Worm (Caenorhabditis elegans): ENCODE results near the gene hsp-12.2.

hsp-12.2 gene

DNA sequence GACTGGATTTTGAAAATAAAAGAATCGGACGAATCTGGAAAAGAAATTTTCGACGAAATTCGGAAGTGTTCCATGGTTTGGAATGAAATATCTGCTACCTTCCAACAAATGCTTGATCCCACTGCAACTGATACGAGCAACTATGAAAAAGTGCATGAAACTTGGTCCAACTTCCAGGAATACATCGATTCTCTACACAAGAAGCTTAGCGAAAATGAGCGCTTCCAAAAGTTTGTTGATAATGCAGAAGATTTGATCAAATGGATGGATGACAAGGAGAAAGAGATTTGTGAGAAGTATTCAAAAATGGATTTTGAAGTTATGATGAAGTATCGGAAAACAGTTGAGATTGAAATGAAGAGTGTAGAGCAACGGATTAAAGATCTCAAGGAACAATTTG, 44.7 kb downstream of the hsp-12.2 start:
- TF ChIP-seq snpc-4 (tag; optimal IDR thresholded peaks at IDR 0.05) (no peak), nhr-28 (tag; optimal IDR thresholded peaks at IDR 0.05) (no peak)

DNA sequence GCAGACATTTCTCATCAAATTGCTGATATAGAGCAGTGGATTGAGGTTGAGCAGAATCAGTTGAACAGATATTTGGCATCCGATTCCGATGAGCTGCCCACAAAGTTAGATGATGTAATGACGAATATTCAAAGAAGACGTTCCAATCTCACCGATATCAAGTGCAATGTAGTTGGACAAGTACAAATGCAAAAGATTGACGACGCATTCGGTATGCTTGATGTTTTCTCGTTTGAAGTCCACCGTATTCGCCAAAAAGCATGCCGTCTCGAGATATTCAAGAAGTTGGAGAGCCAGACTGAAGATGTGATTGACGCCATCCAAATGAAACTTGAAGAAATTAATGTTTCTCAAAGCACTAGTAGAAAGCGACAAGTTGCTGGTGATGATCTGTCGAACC, 47.3 kb downstream of the hsp-12.2 start:
- TF ChIP-seq ZK546.5 (tag; optimal IDR thresholded peaks at IDR 0.05), result no peak

Data from whole organism, L3 larva.